Worm (Caenorhabditis elegans) whole organism, mixed stage, embryonic: Measurements from ENCODE around the gene srh-257.

Experiments used
- ces-1 ChIP-seq: fragments of 150-350 bp; optimal IDR thresholded peaks from 2 replicates; lab custom pipeline; 2014; ENCODE audit warnings: missing biosample characterization, missing genetic modification reagents, missing genetic modification characterization
- elt-3 ChIP-seq: fragments of 150-350 bp; optimal IDR thresholded peaks from 2 replicates; lab custom pipeline; 2014; ENCODE audit warnings: missing biosample characterization, missing genetic modification characterization
- lin-13 ChIP-seq: fragments of 150-350 bp; optimal IDR thresholded peaks from 2 replicates; lab custom pipeline; 2014; ENCODE audit warnings: missing biosample characterization, missing genetic modification characterization
- nhr-237 ChIP-seq: fragments of 150-350 bp; optimal IDR thresholded peaks from 2 replicates; lab custom pipeline; 2014; ENCODE audit warnings: missing biosample characterization, missing genetic modification characterization
- sptf-1 ChIP-seq: sonication (generic microtip); optimal IDR thresholded peaks from 2 replicates; lab custom pipeline; 2017; ENCODE audit warnings: mild to moderate bottlenecking, missing genetic modification characterization, moderate library complexity, missing compliant biosample characterization
- unc-39 ChIP-seq: fragments of 150-350 bp; optimal IDR thresholded peaks from 2 replicates; lab custom pipeline; 2014; ENCODE audit warnings: missing biosample characterization, missing genetic modification characterization

ce11 chrV:15406928-15407327, at the start of gene srh-257:
- TF ChIP-seq lin-13 (tag; lab: Kevin White, UChicago): no peak
- TF ChIP-seq nhr-237 (tag; lab: Kevin White, UChicago): no peak
- TF ChIP-seq elt-3 (tag; lab: Kevin White, UChicago): no peak
- no peak for TF ChIP-seq unc-39 (tag; lab: Kevin White, UChicago)
- TF ChIP-seq ces-1 (GFP tag; lab: Kevin White, UChicago): no peak
- TF ChIP-seq sptf-1 (tag; lab: Kevin White, UChicago): no peak
